Fruit fly (Drosophila melanogaster) whole organism, adult: ENCODE data around the gene Snx1.

Source experiments
- CG11617 ChIP-seq: fragments of 200-800 bp; sonication (Bioruptor generic); optimal IDR thresholded peaks from 2 replicates; lab custom pipeline; 2017; ENCODE audit warnings: mild to moderate bottlenecking, missing biosample characterization, missing genetic modification reagents, missing genetic modification characterization
- CG12768 ChIP-seq: fragments of 200-800 bp; sonication (Bioruptor generic); optimal IDR thresholded peaks from 2 replicates; lab custom pipeline; 2017; ENCODE audit warnings: missing biosample characterization, missing genetic modification characterization, mild to moderate bottlenecking, moderate library complexity, missing genetic modification reagents
- CG14711 ChIP-seq: fragments of 200-800 bp; sonication (Bioruptor generic); optimal IDR thresholded peaks from 2 replicates; lab custom pipeline; 2018; ENCODE audit warnings: missing biosample characterization, mild to moderate bottlenecking, missing genetic modification characterization, moderate library complexity
- CG1620 ChIP-seq: fragments of 200-800 bp; sonication (Bioruptor generic); optimal IDR thresholded peaks from 2 replicates; lab custom pipeline; 2016; ENCODE audit warnings: missing biosample characterization, missing genetic modification characterization
- CG33017 ChIP-seq: fragments of 200-800 bp; sonication (Bioruptor generic); optimal IDR thresholded peaks from 2 replicates; lab custom pipeline; 2018; ENCODE audit warnings: missing biosample characterization, mild to moderate bottlenecking, missing genetic modification characterization, moderate library complexity
- CG5204 ChIP-seq: fragments of 200-800 bp; sonication (Bioruptor generic); optimal IDR thresholded peaks from 2 replicates; lab custom pipeline; 2016; ENCODE audit warnings: missing biosample characterization, missing genetic modification characterization
- CG7045 ChIP-seq: fragments of 200-800 bp; sonication (Bioruptor generic); optimal IDR thresholded peaks from 2 replicates; lab custom pipeline; 2017; ENCODE audit warnings: missing biosample characterization, mild to moderate bottlenecking, missing genetic modification characterization
- CG7101 ChIP-seq: fragments of 200-800 bp; sonication (Bioruptor generic); optimal IDR thresholded peaks from 2 replicates; lab custom pipeline; 2018; ENCODE audit warnings: missing biosample characterization, mild to moderate bottlenecking, missing genetic modification characterization, moderate library complexity
- Clk ChIP-seq: fragments of 200-800 bp; sonication (Bioruptor generic); optimal IDR thresholded peaks from 2 replicates; lab custom pipeline; 2017; ENCODE audit warnings: missing biosample characterization, missing genetic modification characterization
- Crg-1 ChIP-seq: fragments of 200-800 bp; sonication (Bioruptor generic); optimal IDR thresholded peaks from 2 replicates; lab custom pipeline; 2016; ENCODE audit warnings: missing biosample characterization, missing genetic modification characterization
- Hr96 ChIP-seq: fragments of 200-800 bp; sonication (Bioruptor generic); optimal IDR thresholded peaks from 2 replicates; lab custom pipeline; 2016; ENCODE audit warnings: missing biosample characterization, missing genetic modification characterization
- Mnt ChIP-seq: fragments of 200-800 bp; sonication (Bioruptor generic); optimal IDR thresholded peaks from 2 replicates; lab custom pipeline; 2016; ENCODE audit warnings: missing biosample characterization, mild to moderate bottlenecking, missing genetic modification characterization
- bab1 ChIP-seq: fragments of 200-800 bp; sonication (Bioruptor generic); optimal IDR thresholded peaks from 3 replicates; lab custom pipeline; 2019; ENCODE audit warnings: missing biosample characterization, mild to moderate bottlenecking, missing genetic modification characterization, moderate library complexity
- cic ChIP-seq: fragments of 200-800 bp; sonication (Bioruptor generic); optimal IDR thresholded peaks from 2 replicates; lab custom pipeline; 2017; ENCODE audit warnings: missing biosample characterization, mild to moderate bottlenecking, missing genetic modification characterization, moderate library complexity
- cnc ChIP-seq, 2 experiments: fragments of >200 bp; optimal IDR thresholded peaks; 2 replicates each; lab custom pipeline; 2017
- kay ChIP-seq: fragments of 200-800 bp; sonication (Bioruptor generic); peaks from one replicate; lab custom pipeline; 2016; ENCODE audit warnings: missing biosample characterization, missing genetic modification characterization, borderline replicate concordance
- ovo ChIP-seq: fragments of 200-800 bp; sonication (Bioruptor generic); optimal IDR thresholded peaks from 2 replicates; lab custom pipeline; 2016; ENCODE audit warnings: missing biosample characterization, missing genetic modification characterization
- pad ChIP-seq: fragments of 200-800 bp; sonication (Bioruptor generic); optimal IDR thresholded peaks from 3 replicates; lab custom pipeline; 2017; ENCODE audit warnings: missing biosample characterization, missing genetic modification characterization, mild to moderate bottlenecking, moderate library complexity, missing genetic modification reagents
- tj ChIP-seq: fragments of 200-800 bp; sonication (Bioruptor generic); optimal IDR thresholded peaks from 3 replicates; lab custom pipeline; 2017; ENCODE audit warnings: missing biosample characterization, mild to moderate bottlenecking, missing genetic modification characterization, moderate library complexity
- toe ChIP-seq: fragments of 200-800 bp; sonication (Bioruptor generic); optimal IDR thresholded peaks from 2 replicates; lab custom pipeline; 2016; ENCODE audit warnings: missing biosample characterization, missing genetic modification characterization

The Snx1 gene

DNA sequence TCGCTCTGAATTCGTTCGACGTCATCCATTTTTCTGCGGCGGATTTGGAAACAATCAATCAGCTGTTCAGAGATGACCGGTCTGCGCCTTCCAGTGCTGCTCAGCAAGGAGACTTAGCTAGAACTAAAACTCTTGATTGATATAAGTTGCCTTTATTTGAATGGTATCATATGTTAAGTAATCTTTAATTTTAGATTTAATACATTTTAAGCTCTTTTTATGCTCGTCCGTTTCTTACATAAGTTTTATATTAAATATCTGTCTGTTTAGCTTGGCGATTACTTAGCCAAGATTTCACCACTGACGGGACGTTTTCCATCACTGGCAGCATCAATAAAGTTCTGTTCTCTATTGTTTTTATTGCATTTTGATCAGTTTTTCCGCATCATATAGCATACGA, 7.5 kb downstream of the Snx1 start, which contains the start of the genes Cog3 and Sec5:
Cog3 (minus strand) TSS at position 58 of the 400 bp plus-strand sequence.
Sec5 (plus strand) TSS at position 296 of the 400 bp plus-strand sequence.
- TF ChIP-seq CG11617 (GFP tag; lab: Kevin White, UChicago) (peak; percentile 62), bab1 (GFP tag; lab: Kevin White, UChicago) (peak; percentile 43), Mnt (GFP tag; lab: Kevin White, UChicago) (peak; percentile 77), CG7101 (tag; lab: Kevin White, UChicago) (peak; percentile 84), cic (GFP tag; lab: Kevin White, UChicago) (peak; percentile 15), toe (GFP tag; lab: Kevin White, UChicago) (no peak), CG14711 (tag; lab: Kevin White, UChicago) (peak; percentile 73), tj (GFP tag; lab: Kevin White, UChicago) (peak; percentile 54), Clk (GFP tag; lab: Kevin White, UChicago) (peak; percentile 70), Hr96 (GFP tag; lab: Kevin White, UChicago) (no peak), Crg-1 (GFP tag; lab: Kevin White, UChicago) (peak; percentile 85), CG33017 (tag; lab: Kevin White, UChicago) (peak; percentile 74), CG12768 (peak; percentile 83), CG5204 (GFP tag; lab: Kevin White, UChicago) (no peak), pad (peak; percentile 77), CG7045 (GFP tag; lab: Kevin White, UChicago) (peak; percentile 66), cnc (optimal IDR thresholded peaks at IDR 0.05; lab: Kevin White, UChicago) (no peak), ovo (GFP tag; lab: Kevin White, UChicago) (peak; percentile 48), CG1620 (peak; percentile 75), kay (GFP tag; lab: Kevin White, UChicago) (no peak)

DNA sequence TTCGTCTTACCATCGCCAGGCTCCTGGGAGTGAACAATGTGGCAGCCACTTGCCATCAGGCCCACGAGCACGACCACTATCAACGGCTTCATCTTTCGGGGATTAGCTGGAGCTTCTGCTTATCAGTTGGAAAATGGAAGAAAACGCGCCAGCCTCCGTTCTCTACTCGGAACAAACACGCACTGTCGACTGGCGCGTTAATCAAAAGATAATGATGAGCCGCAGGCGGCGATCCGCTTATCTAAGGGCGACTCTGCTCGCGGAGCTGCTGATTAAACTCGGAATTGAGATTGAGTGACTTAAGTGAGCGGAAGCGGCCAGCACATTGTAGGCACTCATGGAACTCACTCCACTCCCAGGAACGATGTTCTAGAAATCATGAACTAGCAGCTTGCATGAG, 12.3 kb downstream of the Snx1 start, which contains the start of gene CG3246:
CG3246 (minus strand) TSS at position 193 of the 400 bp plus-strand sequence.
- TF ChIP-seq CG1620 (no peak), Mnt (GFP tag; lab: Kevin White, UChicago) (peak; percentile 0)

DNA sequence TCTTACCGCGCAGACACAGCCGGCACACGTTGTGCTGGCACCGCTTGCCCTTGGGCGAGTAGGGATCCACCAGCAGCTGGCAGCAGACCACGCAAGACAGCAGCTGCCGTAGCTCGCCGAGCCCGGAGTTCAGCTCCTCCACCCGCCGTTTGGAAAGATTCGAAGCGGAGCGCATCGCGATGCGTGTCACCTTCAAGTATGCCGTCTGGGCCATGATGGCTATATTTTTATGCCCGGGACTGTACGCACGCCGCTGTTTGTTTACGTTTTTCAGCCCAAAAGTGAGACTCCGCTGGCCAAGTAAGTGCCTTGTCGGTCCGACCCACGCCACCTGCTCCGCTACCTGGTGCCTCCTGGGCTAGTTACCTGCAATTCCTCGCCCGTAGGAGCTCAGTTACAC, 15.9 kb downstream of the Snx1 start:
- no peak for TF ChIP-seq CG12768
- no peak for TF ChIP-seq CG7101 (tag; lab: Kevin White, UChicago)
- TF ChIP-seq Crg-1 (GFP tag; lab: Kevin White, UChicago) = no peak
- no peak for TF ChIP-seq cic (GFP tag; lab: Kevin White, UChicago)
- no peak for TF ChIP-seq Mnt (GFP tag; lab: Kevin White, UChicago)
- TF ChIP-seq bab1 (GFP tag; lab: Kevin White, UChicago) = no peak
- TF ChIP-seq Hr96 (GFP tag; lab: Kevin White, UChicago) = no peak

DNA sequence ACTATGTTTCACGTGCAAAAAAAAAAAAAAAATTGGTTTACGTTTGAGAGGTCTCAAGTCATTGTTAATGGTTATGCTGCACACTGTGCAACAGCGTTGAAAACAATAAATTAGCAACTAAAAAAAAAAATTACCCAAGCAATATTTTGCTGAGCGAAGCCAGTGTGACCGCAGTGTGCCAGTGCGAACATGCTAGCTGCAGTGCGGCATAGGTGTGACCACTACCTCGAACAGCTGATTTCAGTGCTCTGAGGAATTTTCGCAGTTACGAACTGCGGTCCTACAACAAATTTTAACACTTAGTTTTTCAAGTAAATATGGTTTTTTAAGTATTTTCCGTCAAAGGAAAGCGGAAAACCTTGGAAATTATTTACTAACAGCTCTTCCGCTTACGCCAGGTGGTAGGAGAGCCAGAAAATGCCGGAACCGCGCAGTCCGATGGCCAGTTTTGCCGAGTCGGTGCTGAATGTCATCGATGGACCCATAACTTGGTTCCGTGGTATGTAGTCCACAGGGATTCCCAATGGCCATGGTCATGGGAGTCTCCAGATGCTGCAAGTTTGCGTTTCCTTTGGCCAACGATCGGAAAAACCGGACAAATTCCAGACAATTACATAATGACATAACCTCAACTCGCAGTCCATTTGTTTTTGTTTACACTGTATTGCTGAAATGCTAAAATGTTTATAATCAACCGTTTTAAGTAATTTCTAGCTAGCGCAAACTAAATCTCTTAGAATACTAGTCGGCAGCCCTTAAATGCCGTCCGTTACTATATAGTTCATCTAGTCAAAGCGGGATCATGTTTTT, 16.6 kb downstream of the Snx1 start, which contains the start of the genes msl-2 and ND-PDSW:
msl-2 (minus strand) TSS at position 195 of the 810 bp plus-strand sequence.
ND-PDSW (plus strand) TSS at position 240 of the 810 bp plus-strand sequence.
- TF ChIP-seq tj (GFP tag; lab: Kevin White, UChicago) = peak; percentile 27
- peak; percentile 32 for TF ChIP-seq Mnt (GFP tag; lab: Kevin White, UChicago)
- TF ChIP-seq kay (GFP tag; lab: Kevin White, UChicago) = no peak

DNA sequence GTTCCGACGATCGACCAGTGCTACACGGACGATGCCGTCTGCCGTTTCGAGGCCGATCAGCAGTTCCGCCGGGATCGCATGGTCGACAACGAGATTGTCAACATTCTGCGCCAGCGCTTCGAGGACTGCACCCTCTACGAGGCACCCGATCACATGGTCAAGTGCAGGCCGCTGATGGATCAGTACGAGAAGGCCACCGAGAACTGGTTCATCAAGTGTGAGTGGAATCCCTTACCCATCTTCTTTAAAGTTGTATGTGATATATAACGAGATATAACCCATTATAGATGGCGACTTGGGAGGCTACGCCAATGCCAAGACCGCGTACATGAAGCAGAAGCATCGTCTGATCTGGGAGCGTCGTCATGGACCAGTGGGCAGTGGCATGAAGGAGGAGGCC, 17.4 kb downstream of the Snx1 start:
- TF ChIP-seq tj (GFP tag; lab: Kevin White, UChicago) (no peak), Mnt (GFP tag; lab: Kevin White, UChicago) (no peak), Hr96 (GFP tag; lab: Kevin White, UChicago) (no peak), toe (GFP tag; lab: Kevin White, UChicago) (no peak), CG33017 (tag; lab: Kevin White, UChicago) (no peak), CG1620 (no peak), CG7101 (tag; lab: Kevin White, UChicago) (no peak), cic (GFP tag; lab: Kevin White, UChicago) (no peak), CG11617 (GFP tag; lab: Kevin White, UChicago) (no peak), CG12768 (no peak), ovo (GFP tag; lab: Kevin White, UChicago) (no peak), Crg-1 (GFP tag; lab: Kevin White, UChicago) (no peak), kay (GFP tag; lab: Kevin White, UChicago) (no peak)

DNA sequence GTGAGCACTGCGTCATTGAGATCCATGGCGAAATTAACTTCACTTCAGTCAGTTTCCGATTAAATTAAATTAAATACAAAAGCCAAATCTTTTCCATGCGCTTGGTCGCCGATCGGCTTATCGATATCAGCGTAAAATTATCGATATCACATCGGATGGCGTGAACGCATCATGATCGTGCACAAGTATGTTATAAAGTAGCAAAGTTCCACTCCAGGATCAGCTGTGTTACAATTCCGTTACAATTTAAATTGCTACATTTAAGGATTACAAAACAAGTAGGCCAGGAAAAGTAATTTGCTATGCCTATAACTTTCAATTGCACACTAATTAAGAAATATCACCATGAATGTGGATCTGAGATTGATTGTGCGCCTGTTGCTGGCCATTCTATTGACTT, 20.4 kb downstream of the Snx1 start, which contains the start of the genes Pif1 and CG31776:
Pif1 (minus strand) TSS at position 136 of the 400 bp plus-strand sequence.
CG31776 (plus strand) TSS at position 314 of the 400 bp plus-strand sequence.
- TF ChIP-seq CG7101 (tag; lab: Kevin White, UChicago) (no peak), bab1 (GFP tag; lab: Kevin White, UChicago) (peak; percentile 40), Mnt (GFP tag; lab: Kevin White, UChicago) (peak; percentile 70), cnc (optimal IDR thresholded peaks at IDR 0.05; lab: Kevin White, UChicago) (peak in 1 of 2 experiments; percentile 12)
